Worm (Caenorhabditis elegans) whole organism, L4/young adult: ENCODE data around the gene W04G3.7.

Experiments used
- dao-5 ChIP-seq: sonication (generic microtip); optimal IDR thresholded peaks from 2 replicates; lab custom pipeline; 2016; ENCODE audit warnings: missing genotype, missing genetic modification characterization, moderate library complexity, missing compliant biosample characterization
- him-1 ChIP-seq: sonication (generic microtip); optimal IDR thresholded peaks from 2 replicates; lab custom pipeline; 2016; ENCODE audit warnings: missing genotype, missing genetic modification reagents, missing genetic modification characterization, missing compliant biosample characterization

ce11 chrX:11078150-11078549 lies 6.9 kb downstream of the W04G3.7 start, which contains the start of gene W04G3.10:
- TF ChIP-seq dao-5 (tag; lab: Kevin White, UChicago) = no peak
- TF ChIP-seq him-1 = no peak
